Fruit fly (Drosophila melanogaster) whole organism, embryonic: ENCODE results near the gene CG13114.

Source experiments
- Ada2b ChIP-seq: fragments of 200-800 bp; sonication (Bioruptor generic); IDR thresholded peaks from 2 replicates; pipeline ENCODE4 v1.3.6; 2022; ENCODE audit warnings: missing biosample characterization, missing genetic modification characterization
- Aef1 ChIP-seq: fragments of 200-800 bp; sonication (Bioruptor generic); IDR thresholded peaks from 3 replicates; pipeline ENCODE4 v1.3.6; 2022; ENCODE audit warnings: missing biosample characterization, missing genetic modification characterization
- Atf6 ChIP-seq: fragments of 200-800 bp; sonication (Bioruptor generic); IDR thresholded peaks from 2 replicates; pipeline ENCODE4 v1.3.6; 2022; ENCODE audit warnings: missing biosample characterization, missing genetic modification characterization
- Awh ChIP-seq: fragments of 200-800 bp; sonication (Bioruptor generic); IDR thresholded peaks from 2 replicates; pipeline ENCODE4, ENCODE4 v1.3.6; 2022; ENCODE audit warnings: missing biosample characterization, missing genetic modification characterization
- Blimp-1 ChIP-seq: fragments of 200-800 bp; sonication (Bioruptor generic); optimal IDR thresholded peaks from 3 replicates; lab custom pipeline; 2018; ENCODE audit warnings: missing biosample characterization, missing genetic modification characterization, mild to moderate bottlenecking, moderate library complexity, missing genetic modification reagents
- CG11398 ChIP-seq: fragments of 200-800 bp; sonication (Bioruptor generic); optimal IDR thresholded peaks from 2 replicates; lab custom pipeline; 2016; ENCODE audit warnings: missing biosample characterization, missing genetic modification characterization
- CG11560 ChIP-seq: fragments of 200-800 bp; sonication (Bioruptor generic); IDR thresholded peaks from 3 replicates; pipeline ENCODE4 v1.3.6; 2022; ENCODE audit warnings: missing biosample characterization, missing genetic modification characterization
- CG1603 ChIP-seq: fragments of 200-800 bp; sonication (Bioruptor generic); optimal IDR thresholded peaks from 2 replicates; lab custom pipeline; 2019; ENCODE audit warnings: missing biosample characterization, mild to moderate bottlenecking, missing genetic modification characterization, moderate library complexity
- CG17328 ChIP-seq: fragments of 200-800 bp; sonication (Bioruptor generic); IDR thresholded peaks from 2 replicates; pipeline ENCODE4 v1.3.6; 2022; ENCODE audit warnings: missing biosample characterization, missing genetic modification characterization
- CG17385 ChIP-seq: fragments of 200-800 bp; sonication (Bioruptor generic); optimal IDR thresholded peaks from 3 replicates; lab custom pipeline; 2018; ENCODE audit warnings: missing biosample characterization, mild to moderate bottlenecking, missing genetic modification characterization
- CG2116 ChIP-seq: fragments of 200-800 bp; sonication (Bioruptor generic); optimal IDR thresholded peaks from 3 replicates; lab custom pipeline; 2018; ENCODE audit warnings: missing biosample characterization, mild to moderate bottlenecking, missing genetic modification characterization
- CG2199 ChIP-seq: fragments of 200-800 bp; sonication (Bioruptor generic); IDR thresholded peaks from 3 replicates; pipeline ENCODE4 v1.3.6; 2022; ENCODE audit warnings: missing biosample characterization, missing genetic modification characterization
- CG30403 ChIP-seq: fragments of 200-800 bp; sonication (Bioruptor generic); optimal IDR thresholded peaks from 3 replicates; lab custom pipeline; 2016; ENCODE audit warnings: missing biosample characterization, missing genetic modification characterization
- CG3726 ChIP-seq: fragments of 200-800 bp; sonication (Bioruptor generic); IDR thresholded peaks from 3 replicates; pipeline ENCODE4, ENCODE4 v1.3.6; 2022; ENCODE audit warnings: missing biosample characterization, missing genetic modification characterization
- CG7556 ChIP-seq: fragments of 200-800 bp; sonication (Bioruptor generic); optimal IDR thresholded peaks from 2 replicates; lab custom pipeline; 2017; ENCODE audit warnings: missing biosample characterization, mild to moderate bottlenecking, missing genetic modification characterization
- CG7786 ChIP-seq: fragments of 200-800 bp; sonication (Bioruptor generic); optimal IDR thresholded peaks from 2 replicates; lab custom pipeline; 2016; ENCODE audit warnings: missing biosample characterization, missing genetic modification characterization
- CG9437 ChIP-seq: fragments of 200-800 bp; sonication (Bioruptor generic); optimal IDR thresholded peaks from 2 replicates; lab custom pipeline; 2018; ENCODE audit warnings: missing biosample characterization, mild to moderate bottlenecking, missing genetic modification characterization
- CG9876 ChIP-seq: fragments of 200-800 bp; sonication (Bioruptor generic); optimal IDR thresholded peaks from 2 replicates; lab custom pipeline; 2016; ENCODE audit warnings: missing biosample characterization, missing genetic modification characterization
- Camta ChIP-seq: fragments of 200-800 bp; sonication (Bioruptor generic); optimal IDR thresholded peaks from 2 replicates; lab custom pipeline; 2016; ENCODE audit warnings: missing biosample characterization, missing genetic modification characterization
- Dbx ChIP-seq: fragments of 200-800 bp; sonication (Bioruptor generic); IDR thresholded peaks from 3 replicates; pipeline ENCODE4 v1.3.6; 2022; ENCODE audit warnings: missing biosample characterization, missing genetic modification characterization
- Ets97D ChIP-seq: fragments of 200-800 bp; sonication (Bioruptor generic); optimal IDR thresholded peaks from 3 replicates; lab custom pipeline; 2016; ENCODE audit warnings: missing biosample characterization, missing genetic modification characterization
- Fer1 ChIP-seq: fragments of 200-800 bp; sonication (Bioruptor generic); optimal IDR thresholded peaks from 2 replicates; lab custom pipeline; 2017; ENCODE audit warnings: missing biosample characterization, mild to moderate bottlenecking, missing genetic modification characterization
- Jarid2 ChIP-seq: fragments of 200-800 bp; sonication (Bioruptor generic); optimal IDR thresholded peaks from 3 replicates; lab custom pipeline; 2017; ENCODE audit warnings: mild to moderate bottlenecking, missing biosample characterization, missing genetic modification reagents, missing genetic modification characterization
- Med ChIP-seq: fragments of 200-800 bp; sonication (Bioruptor generic); peaks from one replicate; lab custom pipeline; 2016; ENCODE audit warnings: missing biosample characterization, missing genetic modification characterization, mild to moderate bottlenecking, inconsistent platforms, moderate library complexity
- Opbp ChIP-seq: fragments of 200-800 bp; sonication (Bioruptor generic); IDR thresholded peaks from 3 replicates; pipeline ENCODE4 v1.3.6; 2022; ENCODE audit warnings: missing biosample characterization, missing genetic modification characterization; ENCODE audit not compliant: partially characterized antibody
- TFAM ChIP-seq: fragments of 200-800 bp; sonication (Bioruptor generic); optimal IDR thresholded peaks from 2 replicates; lab custom pipeline; 2017; ENCODE audit warnings: missing biosample characterization, missing genetic modification characterization, inconsistent platforms
- Taf1 ChIP-seq: fragments of 200-800 bp; sonication (Bioruptor generic); IDR thresholded peaks from 2 replicates; pipeline ENCODE4 v1.3.6; 2022; ENCODE audit warnings: missing biosample characterization, missing genetic modification characterization
- Trl ChIP-seq, 3 experiments: fragments of >200 bp in 2 of 3; fragments of 200-800 bp in 1 of 3; sonication (Bioruptor generic) in 1 of 3; optimal IDR thresholded peaks; 2 replicates in 1 of 3; 3 replicates in 2 of 3; lab custom pipeline; 2016 to 2017; ENCODE audit warnings: missing biosample characterization in 1 of 3, missing genetic modification characterization in 1 of 3
- Xrp1 ChIP-seq: fragments of 200-800 bp; sonication (Bioruptor generic); IDR thresholded peaks from 2 replicates; pipeline ENCODE4 v1.3.6; 2022; ENCODE audit warnings: missing biosample characterization, missing genetic modification characterization
- abd-A ChIP-seq: fragments of 200-800 bp; sonication (Bioruptor generic); optimal IDR thresholded peaks from 3 replicates; lab custom pipeline; 2019; ENCODE audit warnings: missing biosample characterization, mild to moderate bottlenecking, missing genetic modification characterization, moderate library complexity
- bowl ChIP-seq: fragments of 200-800 bp; sonication (Bioruptor generic); IDR thresholded peaks from 2 replicates; pipeline ENCODE4 v1.3.6; 2022; ENCODE audit warnings: missing biosample characterization, missing genetic modification characterization
- bsh ChIP-seq, 2 experiments: fragments of 200-800 bp; sonication (Bioruptor generic); optimal IDR thresholded peaks; 2 replicates each; lab custom pipeline; 2017 to 2018; ENCODE audit warnings: mild to moderate bottlenecking in 2 of 2, missing biosample characterization in 2 of 2, missing genetic modification characterization in 2 of 2, moderate library complexity in 1 of 2
- btn ChIP-seq: fragments of 200-800 bp; sonication (Bioruptor generic); optimal IDR thresholded peaks from 2 replicates; lab custom pipeline; 2016; ENCODE audit warnings: missing biosample characterization, missing genetic modification characterization
- caup ChIP-seq: fragments of 200-800 bp; sonication (Bioruptor generic); optimal IDR thresholded peaks from 3 replicates; lab custom pipeline; 2017; ENCODE audit warnings: missing biosample characterization, mild to moderate bottlenecking, missing genetic modification characterization, moderate library complexity; ENCODE audit not compliant: severe bottlenecking
- chinmo ChIP-seq: fragments of 200-800 bp; sonication (Bioruptor generic); IDR thresholded peaks from 4 replicates; pipeline ENCODE4 v1.3.6; 2022; ENCODE audit warnings: missing biosample characterization, missing genetic modification characterization; ENCODE audit not compliant: partially characterized antibody
- crol ChIP-seq: fragments of 200-800 bp; sonication (Bioruptor generic); IDR thresholded peaks from 2 replicates; pipeline ENCODE4 v1.3.6; 2022; ENCODE audit warnings: missing biosample characterization, missing genetic modification characterization
- eve ChIP-seq, 2 experiments: fragments of >200 bp; optimal IDR thresholded peaks; 2 replicates each; lab custom pipeline; 2017; ENCODE audit warnings: missing biosample characterization in 2 of 2, missing genetic modification characterization in 2 of 2
- grn ChIP-seq: fragments of 200-800 bp; sonication (Bioruptor generic); optimal IDR thresholded peaks from 3 replicates; lab custom pipeline; 2017; ENCODE audit warnings: missing biosample characterization, missing genetic modification characterization
- ken ChIP-seq: fragments of 200-800 bp; sonication (Bioruptor generic); IDR thresholded peaks from 3 replicates; pipeline ENCODE4 v1.3.6; 2022; ENCODE audit warnings: missing biosample characterization, missing genetic modification characterization
- mirr ChIP-seq: fragments of 200-800 bp; sonication (Bioruptor generic); optimal IDR thresholded peaks from 3 replicates; lab custom pipeline; 2018; ENCODE audit warnings: missing biosample characterization, mild to moderate bottlenecking, missing genetic modification characterization
- nau ChIP-seq: fragments of 200-800 bp; sonication (Bioruptor generic); optimal IDR thresholded peaks from 3 replicates; lab custom pipeline; 2017; ENCODE audit warnings: missing biosample characterization, mild to moderate bottlenecking, missing genetic modification characterization, missing genetic modification reagents
- nerfin-1 ChIP-seq: fragments of 200-800 bp; sonication (Bioruptor generic); optimal IDR thresholded peaks from 3 replicates; lab custom pipeline; 2019; ENCODE audit warnings: missing biosample characterization, mild to moderate bottlenecking, missing genetic modification characterization, moderate library complexity
- oc ChIP-seq: fragments of 200-800 bp; sonication (Bioruptor generic); optimal IDR thresholded peaks from 2 replicates; lab custom pipeline; 2018; ENCODE audit warnings: missing biosample characterization, mild to moderate bottlenecking, missing genetic modification characterization, moderate library complexity
- pan ChIP-seq, 4 experiments: fragments of >200 bp in 3 of 4; fragments of 200-800 bp in 1 of 4; sonication (Bioruptor generic) in 1 of 4; optimal IDR thresholded peaks in 3 of 4; IDR thresholded peaks in 1 of 4; 2 replicates each; pipeline versions ENCODE4 v1.3.6 to Lab custom; 2017 to 2022; ENCODE audit warnings: missing biosample characterization in 2 of 4, missing genetic modification characterization in 2 of 4, mixed read lengths in 1 of 4
- sim ChIP-seq: fragments of 200-800 bp; sonication (Bioruptor generic); IDR thresholded peaks from 2 replicates; pipeline ENCODE4 v1.3.6; 2022; ENCODE audit warnings: missing biosample characterization, missing genetic modification characterization
- sisA ChIP-seq: fragments of 200-800 bp; sonication (Bioruptor generic); IDR thresholded peaks from 2 replicates; pipeline ENCODE4 v1.3.6; 2022; ENCODE audit warnings: missing biosample characterization, missing genetic modification characterization
- zfh1 ChIP-seq: fragments of 200-800 bp; sonication (Bioruptor generic); IDR thresholded peaks from 3 replicates; pipeline ENCODE4 v1.3.6; 2022; ENCODE audit warnings: missing biosample characterization, missing genetic modification characterization

CG13114 gene

dm6 chr2L:9496378-9497284 lies 49.0 kb upstream of the CG13114 start (continued):
- TF ChIP-seq Ada2b (GFP tag; lab: Robert Waterston, UW) (0 out of 2 replicates have a peak, but pooled peaks have one; percentile 14), nau (no peak), chinmo (GFP tag; lab: Robert Waterston, UW) (peak; percentile 97), Ets97D (no peak), CG11560 (no peak), bowl (GFP tag; lab: Robert Waterston, UW) (no peak), Opbp (GFP tag; lab: Robert Waterston, UW) (no peak), ken (no peak), CG7556 (GFP tag; lab: Kevin White, UChicago) (peak; percentile 6), abd-A (peak; percentile 50), CG2116 (no peak), CG17385 (GFP tag; lab: Kevin White, UChicago) (peak; percentile 2), mirr (GFP tag; lab: Kevin White, UChicago) (no peak), btn (GFP tag; lab: Kevin White, UChicago) (no peak), CG2199 (GFP tag; lab: Robert Waterston, UW) (peak; percentile 84), CG30403 (peak; percentile 39), Fer1 (GFP tag; lab: Kevin White, UChicago) (no peak), Aef1 (GFP tag; lab: Robert Waterston, UW) (peak; percentile 12; the same call in 1 of the 3 replicates), pan (optimal IDR thresholded peaks at IDR 0.05; lab: Kevin White, UChicago) (no peak), pan (GFP tag; optimal IDR thresholded peaks at IDR 0.05 in 1 of 2, IDR thresholded peaks at IDR 0.05 in 1 of 2) (peak in 1 of 2 experiments; percentile 47), CG7786 (peak; percentile 6), Xrp1 (GFP tag; lab: Robert Waterston, UW) (peak; percentile 44), Blimp-1 (GFP tag; lab: Kevin White, UChicago) (peak; percentile 9), Atf6 (GFP tag; lab: Robert Waterston, UW) (no peak), CG9437 (GFP tag; lab: Kevin White, UChicago) (no peak)

dm6 chr2L:9497285-9497660 lies 48.3 kb upstream of the CG13114 start:
- TF ChIP-seq Med (GFP tag; lab: Kevin White, UChicago), result peak; percentile 83
- no peak for TF ChIP-seq CG9876 (GFP tag; lab: Kevin White, UChicago)
- TF ChIP-seq oc (tag; lab: Kevin White, UChicago), result no peak
- TF ChIP-seq eve (GFP tag; optimal IDR thresholded peaks at IDR 0.05; lab: Kevin White, UChicago), result no peak
- no peak for TF ChIP-seq sisA (GFP tag; lab: Robert Waterston, UW)
- TF ChIP-seq caup, result no peak
- TF ChIP-seq Dbx, result no peak
- TF ChIP-seq Trl (optimal IDR thresholded peaks at IDR 0.05; lab: Kevin White, UChicago), result peak in 1 of 2 experiments; percentile 10
- peak; percentile 43 for TF ChIP-seq Trl (GFP tag; optimal IDR thresholded peaks at IDR 0.05; lab: Kevin White, UChicago)
- TF ChIP-seq CG11398 (GFP tag; lab: Kevin White, UChicago), result peak; percentile 27
- peak; percentile 45; the same call in 1 of the 3 replicates for TF ChIP-seq zfh1
- no peak for TF ChIP-seq CG2116
- TF ChIP-seq Camta, result no peak
- TF ChIP-seq sim, result 0 out of 2 replicates have a peak, but pooled peaks have one; percentile 39
- 0 out of 2 replicates have a peak, but pooled peaks have one; percentile 27 for TF ChIP-seq Awh (GFP tag; lab: Robert Waterston, UW)
- no peak for TF ChIP-seq TFAM (GFP tag; lab: Kevin White, UChicago)
- TF ChIP-seq grn (GFP tag; lab: Kevin White, UChicago), result no peak
- TF ChIP-seq CG17328, result peak; percentile 34; the same call in 1 of the 2 replicates
- TF ChIP-seq CG3726 (GFP tag; lab: Robert Waterston, UW), result no peak
- no peak for TF ChIP-seq Taf1 (GFP tag; lab: Robert Waterston, UW)
- no peak for TF ChIP-seq nerfin-1 (tag; lab: Kevin White, UChicago)
- TF ChIP-seq bsh (GFP tag; optimal IDR thresholded peaks at IDR 0.05; lab: Kevin White, UChicago), result peak in 1 of 2 experiments; percentile 12
- TF ChIP-seq CG1603, result peak; percentile 12
- peak; percentile 73; the same call in 1 of the 2 replicates for TF ChIP-seq crol (GFP tag; lab: Robert Waterston, UW)
- peak; percentile 11 for TF ChIP-seq Jarid2 (GFP tag; lab: Kevin White, UChicago)
